Worm (Caenorhabditis elegans): Measurements from ENCODE around the gene F47B8.3.

DNA sequence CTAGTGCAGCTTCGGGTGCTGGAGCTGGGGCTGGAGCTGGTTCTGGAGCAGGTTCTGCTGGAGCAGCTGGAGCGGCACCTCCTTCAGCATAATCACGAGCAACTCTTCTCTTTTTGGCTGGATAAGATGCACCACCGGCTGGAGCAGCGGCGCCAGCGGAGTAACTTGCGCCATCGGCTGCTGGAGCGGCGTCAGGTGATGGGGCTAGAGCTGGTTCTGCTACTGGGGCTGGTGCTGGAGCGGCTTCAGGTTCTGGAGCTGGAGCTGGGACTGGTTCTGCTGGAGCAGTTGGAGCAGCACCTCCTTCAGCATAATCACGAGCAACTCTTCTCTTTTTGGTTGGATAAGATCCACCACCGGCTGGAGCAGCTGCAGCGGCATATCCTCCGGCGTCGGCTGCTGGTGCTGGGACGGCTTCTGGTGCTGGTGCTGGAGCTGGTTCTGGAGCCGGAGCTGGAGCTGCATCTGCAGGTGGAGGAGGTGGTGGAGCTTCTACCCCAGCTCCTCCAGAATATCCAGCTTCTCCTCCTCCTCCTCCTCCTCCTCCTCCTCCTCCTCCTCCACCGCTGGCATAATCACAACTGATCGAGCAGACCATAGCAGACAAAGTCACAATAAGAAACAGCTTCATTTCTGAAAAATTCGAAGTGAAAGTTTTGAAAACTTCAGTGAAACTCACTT is 3.6 kb downstream of the F47B8.3 start, which contains the start of gene F47B8.13:
- TF ChIP-seq him-1 (tag; optimal IDR thresholded peaks at IDR 0.05) (no peak), dao-5 (tag; optimal IDR thresholded peaks at IDR 0.05) (no peak)

All from whole organism, L4/young adult.